Fruit fly (Drosophila melanogaster) whole organism, embryonic: Measurements from ENCODE around the gene Pez.
A peak's percentile ranks its signal among the peaks of the same experiment; 100 is the strongest.

ENCODE experiments used
- Adf1 ChIP-seq: fragments of 200-800 bp; sonication (Bioruptor generic); IDR thresholded peaks from 2 replicates; pipeline ENCODE4 v1.3.6; 2022; ENCODE audit warnings: missing biosample characterization, missing genetic modification characterization
- Aef1 ChIP-seq: fragments of 200-800 bp; sonication (Bioruptor generic); IDR thresholded peaks from 3 replicates; pipeline ENCODE4 v1.3.6; 2022; ENCODE audit warnings: missing biosample characterization, missing genetic modification characterization
- CG11695 ChIP-seq: fragments of 200-800 bp; sonication (Bioruptor generic); IDR thresholded peaks from 3 replicates; pipeline ENCODE4 v1.3.6; 2022; ENCODE audit warnings: missing biosample characterization, missing genetic modification characterization
- CG11696 ChIP-seq: fragments of 200-800 bp; sonication (Bioruptor generic); IDR thresholded peaks from 2 replicates; pipeline ENCODE4 v1.3.6; 2022; ENCODE audit warnings: missing biosample characterization, missing genetic modification characterization
- CG12299 ChIP-seq: fragments of 200-800 bp; sonication (Bioruptor generic); optimal IDR thresholded peaks from 2 replicates; lab custom pipeline; 2018; ENCODE audit warnings: missing biosample characterization, mild to moderate bottlenecking, missing genetic modification characterization
- CG17186 ChIP-seq: fragments of 200-800 bp; sonication (Bioruptor generic); optimal IDR thresholded peaks from 3 replicates; lab custom pipeline; 2017; ENCODE audit warnings: missing biosample characterization, missing genetic modification reagents, missing genetic modification characterization
- CG17328 ChIP-seq: fragments of 200-800 bp; sonication (Bioruptor generic); IDR thresholded peaks from 2 replicates; pipeline ENCODE4 v1.3.6; 2022; ENCODE audit warnings: missing biosample characterization, missing genetic modification characterization
- CG30020 ChIP-seq: fragments of 200-800 bp; optimal IDR thresholded peaks from 2 replicates; lab custom pipeline; 2019; ENCODE audit warnings: missing biosample characterization, mild to moderate bottlenecking, missing genetic modification characterization, moderate library complexity
- CG3281 ChIP-seq: fragments of 200-800 bp; sonication (Bioruptor generic); optimal IDR thresholded peaks from 3 replicates; lab custom pipeline; 2017; ENCODE audit warnings: missing biosample characterization, mild to moderate bottlenecking, missing genetic modification characterization
- CG42726 ChIP-seq: fragments of 200-800 bp; sonication (Bioruptor generic); IDR thresholded peaks from 2 replicates; pipeline ENCODE4 v1.3.6; 2022; ENCODE audit warnings: missing biosample characterization, missing genetic modification characterization; ENCODE audit not compliant: partially characterized antibody
- CG7271 ChIP-seq: fragments of 200-800 bp; sonication (Bioruptor generic); optimal IDR thresholded peaks from 2 replicates; lab custom pipeline; 2018; ENCODE audit warnings: missing biosample characterization, mild to moderate bottlenecking, missing genetic modification characterization, moderate library complexity
- CG7928 ChIP-seq: fragments of 200-800 bp; sonication (Bioruptor generic); optimal IDR thresholded peaks from 2 replicates; lab custom pipeline; 2017; ENCODE audit warnings: missing biosample characterization, mild to moderate bottlenecking, missing genetic modification characterization
- CG8924 ChIP-seq: fragments of 200-800 bp; optimal IDR thresholded peaks from 3 replicates; lab custom pipeline; 2019; ENCODE audit warnings: missing biosample characterization, mild to moderate bottlenecking, missing genetic modification characterization, moderate library complexity
- CG9797 ChIP-seq: fragments of 200-800 bp; sonication (Bioruptor generic); optimal IDR thresholded peaks from 3 replicates; lab custom pipeline; 2018; ENCODE audit warnings: missing biosample characterization, mild to moderate bottlenecking, missing genetic modification characterization
- Dip2 ChIP-seq: fragments of 200-800 bp; sonication (Bioruptor generic); IDR thresholded peaks from 2 replicates; pipeline ENCODE4 v1.3.6; 2022; ENCODE audit warnings: missing biosample characterization, missing genetic modification characterization
- Doc3 ChIP-seq: fragments of 200-800 bp; sonication (Bioruptor generic); IDR thresholded peaks from 3 replicates; pipeline ENCODE4 v1.3.6; 2022; ENCODE audit warnings: missing biosample characterization, missing genetic modification characterization; ENCODE audit not compliant: partially characterized antibody
- ERR ChIP-seq: fragments of 200-800 bp; sonication (Bioruptor generic); optimal IDR thresholded peaks from 2 replicates; lab custom pipeline; 2016; ENCODE audit warnings: missing biosample characterization, missing genetic modification characterization
- Ets65A ChIP-seq: fragments of 200-800 bp; sonication (Bioruptor generic); peaks from one replicate; lab custom pipeline; 2016; ENCODE audit warnings: missing biosample characterization, missing genetic modification characterization
- Hr78 ChIP-seq, 2 experiments: fragments of 200-800 bp in 1 of 2; fragments of >200 bp in 1 of 2; sonication (Bioruptor generic) in 1 of 2; optimal IDR thresholded peaks; 2 replicates each; lab custom pipeline; 2017 to 2019; ENCODE audit warnings: missing biosample characterization in 2 of 2, missing genetic modification characterization in 2 of 2, mild to moderate bottlenecking in 1 of 2, moderate library complexity in 1 of 2
- Scr ChIP-seq: fragments of 200-800 bp; sonication (Bioruptor generic); IDR thresholded peaks from 2 replicates; pipeline ENCODE4 v1.3.6; 2022; ENCODE audit warnings: missing biosample characterization, missing genetic modification characterization; ENCODE audit not compliant: partially characterized antibody
- YL-1 ChIP-seq: fragments of 200-800 bp; sonication (Bioruptor generic); optimal IDR thresholded peaks from 3 replicates; lab custom pipeline; 2017; ENCODE audit warnings: missing biosample characterization, mild to moderate bottlenecking, missing genetic modification characterization
- cad ChIP-seq: fragments of >200 bp; optimal IDR thresholded peaks from 2 replicates; lab custom pipeline; 2017; ENCODE audit warnings: missing biosample characterization, missing genetic modification characterization
- cg ChIP-seq: fragments of 200-800 bp; sonication (Bioruptor generic); optimal IDR thresholded peaks from 3 replicates; lab custom pipeline; 2019; ENCODE audit warnings: missing biosample characterization, mild to moderate bottlenecking, missing genetic modification characterization, moderate library complexity
- ci ChIP-seq: fragments of 200-800 bp; sonication (Bioruptor generic); IDR thresholded peaks from 3 replicates; pipeline ENCODE4 v1.3.6; 2022; ENCODE audit warnings: missing biosample characterization, missing genetic modification characterization
- eyg ChIP-seq: fragments of 200-800 bp; sonication (Bioruptor generic); optimal IDR thresholded peaks from 3 replicates; lab custom pipeline; 2016; ENCODE audit warnings: missing biosample characterization, missing genetic modification characterization
- gcm ChIP-seq: fragments of 200-800 bp; sonication (Bioruptor generic); optimal IDR thresholded peaks from 2 replicates; lab custom pipeline; 2019; ENCODE audit warnings: missing biosample characterization, mild to moderate bottlenecking, missing genetic modification characterization, moderate library complexity
- gsb-n ChIP-seq: fragments of 200-800 bp; sonication (Bioruptor generic); optimal IDR thresholded peaks from 3 replicates; lab custom pipeline; 2018; ENCODE audit warnings: missing biosample characterization, mild to moderate bottlenecking, missing genetic modification characterization
- inv ChIP-seq: fragments of 200-800 bp; sonication (Bioruptor generic); IDR thresholded peaks from 2 replicates; pipeline ENCODE4 v1.3.6; 2022; ENCODE audit warnings: missing biosample characterization, missing genetic modification characterization; ENCODE audit not compliant: partially characterized antibody
- lab ChIP-seq: fragments of 200-800 bp; sonication (Bioruptor generic); optimal IDR thresholded peaks from 3 replicates; lab custom pipeline; 2017; ENCODE audit warnings: missing biosample characterization, missing genetic modification characterization, mild to moderate bottlenecking, moderate library complexity, missing genetic modification reagents
- pan ChIP-seq, 4 experiments: fragments of >200 bp in 3 of 4; fragments of 200-800 bp in 1 of 4; sonication (Bioruptor generic) in 1 of 4; optimal IDR thresholded peaks in 3 of 4; IDR thresholded peaks in 1 of 4; 2 replicates each; pipeline versions ENCODE4 v1.3.6 to Lab custom; 2017 to 2022; ENCODE audit warnings: missing biosample characterization in 2 of 4, missing genetic modification characterization in 2 of 4, mixed read lengths in 1 of 4
- slbo ChIP-seq: fragments of 200-800 bp; sonication (Bioruptor generic); IDR thresholded peaks from 2 replicates; pipeline ENCODE4 v1.3.6; 2022; ENCODE audit warnings: missing biosample characterization, missing genetic modification characterization
- tll ChIP-seq, 2 experiments: fragments of 200-800 bp in 1 of 2; fragments of >200 bp in 1 of 2; sonication (Bioruptor generic) in 1 of 2; optimal IDR thresholded peaks; 2 replicates each; lab custom pipeline; 2017 to 2019; ENCODE audit warnings: missing biosample characterization in 2 of 2, missing genetic modification characterization in 2 of 2, mild to moderate bottlenecking in 1 of 2, moderate library complexity in 1 of 2
- zen ChIP-seq: fragments of 200-800 bp; sonication (Bioruptor generic); optimal IDR thresholded peaks from 3 replicates; lab custom pipeline; 2018; ENCODE audit warnings: missing biosample characterization, mild to moderate bottlenecking, missing genetic modification characterization, moderate library complexity

Pez gene

DNA sequence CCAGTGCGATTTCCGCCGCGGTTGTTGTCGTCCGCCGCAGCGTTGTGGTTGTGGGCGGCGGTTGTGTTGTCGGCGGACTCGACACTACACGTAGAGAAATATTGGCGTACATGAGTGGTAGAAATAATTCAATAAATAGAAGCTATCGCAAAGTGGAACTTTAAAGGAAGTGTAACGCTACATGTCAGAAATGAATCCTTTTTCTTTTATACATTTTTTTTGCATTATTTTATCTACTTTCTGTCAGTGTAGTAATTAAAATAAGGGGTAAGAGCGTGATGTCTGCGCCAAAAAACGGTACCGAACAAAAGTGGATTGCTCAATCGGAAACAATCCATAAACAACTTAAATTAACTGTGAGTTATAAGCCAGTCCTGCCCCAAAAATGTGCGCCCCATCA lies 40.7 kb upstream of the Pez start (continued):
- TF ChIP-seq CG3281 (GFP tag; lab: Kevin White, UChicago): no peak
- no peak for TF ChIP-seq cg (GFP tag; lab: Kevin White, UChicago)
- no peak for TF ChIP-seq CG42726 (GFP tag; lab: Robert Waterston, UW)
- TF ChIP-seq Ets65A: peak; percentile 4
- no peak; the same call in 2 of the 3 replicates for TF ChIP-seq Aef1 (GFP tag; lab: Robert Waterston, UW)
- no peak for TF ChIP-seq inv
- TF ChIP-seq CG17328 (GFP tag; lab: Robert Waterston, UW): peak; percentile 17; the same call in 1 of the 2 replicates
- TF ChIP-seq pan (optimal IDR thresholded peaks at IDR 0.05; lab: Kevin White, UChicago): no peak
- TF ChIP-seq pan (GFP tag; optimal IDR thresholded peaks at IDR 0.05 in 1 of 2, IDR thresholded peaks at IDR 0.05 in 1 of 2): no peak
- no peak for TF ChIP-seq Dip2 (GFP tag; lab: Robert Waterston, UW)
- peak; percentile 2 for TF ChIP-seq zen (tag; lab: Kevin White, UChicago)
- TF ChIP-seq lab (GFP tag; lab: Kevin White, UChicago): peak; percentile 23
- TF ChIP-seq ERR (GFP tag; lab: Kevin White, UChicago): no peak
- no peak for TF ChIP-seq CG11695 (GFP tag; lab: Robert Waterston, UW)
- TF ChIP-seq slbo (GFP tag; lab: Robert Waterston, UW): peak; percentile 17; the same call in 1 of the 2 replicates
- TF ChIP-seq gsb-n (tag; lab: Kevin White, UChicago): no peak
- 0 out of 3 replicates have a peak, but pooled peaks have one; percentile 27 for TF ChIP-seq ci (GFP tag; lab: Robert Waterston, UW)
- no peak for TF ChIP-seq Scr (GFP tag; lab: Robert Waterston, UW)

DNA sequence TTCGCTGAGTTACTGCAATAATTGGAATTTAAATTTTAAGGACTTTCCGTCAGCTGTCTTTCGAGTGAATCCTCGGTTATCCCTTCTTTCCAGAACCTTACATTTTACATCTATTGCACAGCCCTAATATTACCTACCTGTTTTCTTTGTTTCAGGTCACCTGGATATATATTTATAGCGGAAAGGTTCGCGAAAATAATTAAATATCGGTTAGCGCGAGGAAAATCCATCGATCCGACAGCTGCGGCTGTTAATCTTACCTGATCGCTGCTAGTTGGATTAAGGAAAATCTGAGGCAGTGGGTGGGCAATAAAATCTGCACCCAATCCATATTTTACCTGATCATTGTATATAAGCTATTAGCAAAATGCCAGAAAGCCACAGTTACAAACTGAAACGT lies 34.7 kb upstream of the Pez start:
- TF ChIP-seq Hr78 (GFP tag; optimal IDR thresholded peaks at IDR 0.05; lab: Kevin White, UChicago) (no peak), CG7271 (tag; lab: Kevin White, UChicago) (peak; percentile 14), zen (tag; lab: Kevin White, UChicago) (peak; percentile 95), Adf1 (no peak), eyg (GFP tag; lab: Kevin White, UChicago) (no peak), CG30020 (tag; lab: Kevin White, UChicago) (no peak), tll (GFP tag; optimal IDR thresholded peaks at IDR 0.05; lab: Kevin White, UChicago) (peak in 1 of 2 experiments; percentile 10), CG9797 (GFP tag; lab: Kevin White, UChicago) (no peak), cad (peak; percentile 49), CG7928 (GFP tag; lab: Kevin White, UChicago) (no peak)

DNA sequence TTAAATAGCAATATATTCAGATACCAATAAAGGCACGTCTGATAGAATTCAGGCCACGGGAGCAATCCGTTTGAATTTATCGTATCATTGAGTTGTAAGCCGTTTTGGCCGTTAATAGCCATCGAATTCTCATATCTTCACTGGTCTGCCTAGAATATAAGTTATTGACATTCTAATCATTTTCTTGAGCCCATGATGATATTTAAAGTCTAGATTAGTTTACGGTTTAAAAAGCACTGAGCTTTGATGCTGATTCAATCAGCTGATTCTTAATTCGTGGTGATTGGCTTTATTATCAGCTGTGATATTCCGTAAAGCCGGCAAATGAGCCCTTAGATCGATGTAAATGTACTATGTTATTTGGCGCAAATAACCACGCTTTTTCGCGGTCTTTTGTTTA lies 33.6 kb upstream of the Pez start, which contains the start of gene slam:
TSS of gene slam (plus strand) at position 301 of the 400 bp plus-strand sequence.
- TF ChIP-seq CG8924 (tag; lab: Kevin White, UChicago) (no peak), Doc3 (GFP tag; lab: Robert Waterston, UW) (no peak), CG17328 (GFP tag; lab: Robert Waterston, UW) (no peak), YL-1 (GFP tag; lab: Kevin White, UChicago) (no peak), CG11696 (GFP tag; lab: Robert Waterston, UW) (no peak), CG12299 (tag; lab: Kevin White, UChicago) (no peak), gcm (GFP tag; lab: Kevin White, UChicago) (no peak), CG17186 (GFP tag; lab: Kevin White, UChicago) (no peak)
